Worm (Caenorhabditis elegans): ENCODE data around the gene elo-2.

DNA sequence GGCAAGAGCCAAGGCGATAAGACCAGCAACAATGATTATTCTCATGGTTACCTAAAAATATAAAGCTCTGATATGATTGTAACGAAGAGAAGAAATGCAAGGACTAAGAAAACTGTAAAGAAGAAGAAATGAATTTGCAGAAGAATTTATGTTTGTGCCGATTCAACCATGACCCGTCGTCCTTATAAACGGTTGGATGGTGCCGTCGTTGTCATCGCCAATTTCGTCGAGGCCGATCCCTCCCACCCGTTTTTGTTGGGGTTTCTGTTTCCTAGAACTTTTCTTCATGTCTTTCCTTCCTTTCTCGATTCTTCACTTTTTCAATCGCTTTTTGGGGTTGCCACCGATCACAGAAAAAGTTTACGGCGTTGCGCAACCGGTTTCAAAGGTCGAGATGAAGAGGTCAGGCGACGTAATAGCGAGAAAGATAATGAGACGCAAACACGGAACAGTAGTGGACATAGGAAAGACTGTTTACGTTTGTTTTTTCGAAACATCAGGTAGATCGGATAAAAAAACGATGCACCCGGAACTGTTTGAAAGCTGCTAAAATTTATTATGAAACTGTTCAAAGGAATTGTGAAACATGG is 4.8 kb upstream of the elo-2 start, which contains the start of gene epic-1:
- TF ChIP-seq Y55F3AM.14 (GFP tag; optimal IDR thresholded peaks at IDR 0.05), result no peak
- TF ChIP-seq nhr-77 (tag; optimal IDR thresholded peaks at IDR 0.05), result no peak
- no peak for TF ChIP-seq ztf-4 (tag; optimal IDR thresholded peaks at IDR 0.05)
